Worm (Caenorhabditis elegans) whole organism, mixed stage, embryonic: Measurements from ENCODE around the gene cri-2.

Experiments
- M03D4.4 ChIP-seq: sonication (generic microtip); optimal IDR thresholded peaks from 2 replicates; lab custom pipeline; 2017; ENCODE audit warnings: mild to moderate bottlenecking, missing genetic modification characterization, missing compliant biosample characterization
- bed-3 ChIP-seq: fragments of 200-800 bp; sonication (Bioruptor generic); optimal IDR thresholded peaks from 3 replicates; lab custom pipeline; 2018; ENCODE audit warnings: mild to moderate bottlenecking, missing genetic modification characterization, moderate library complexity, missing compliant biosample characterization
- ceh-39 ChIP-seq: fragments of 150-350 bp; optimal IDR thresholded peaks from 2 replicates; lab custom pipeline; 2014; ENCODE audit warnings: missing biosample characterization, missing genetic modification characterization
- ceh-43 ChIP-seq: fragments of 200-800 bp; sonication (Bioruptor generic); optimal IDR thresholded peaks from 2 replicates; lab custom pipeline; 2018; ENCODE audit warnings: mild to moderate bottlenecking, missing genetic modification characterization, moderate library complexity, missing compliant biosample characterization
- ceh-83 ChIP-seq: fragments of 200-800 bp; sonication (Bioruptor generic); optimal IDR thresholded peaks from 2 replicates; lab custom pipeline; 2018; ENCODE audit warnings: mild to moderate bottlenecking, missing genetic modification characterization, missing compliant biosample characterization
- ces-1 ChIP-seq: fragments of 150-350 bp; optimal IDR thresholded peaks from 2 replicates; lab custom pipeline; 2014; ENCODE audit warnings: missing biosample characterization, missing genetic modification reagents, missing genetic modification characterization
- cnd-1 ChIP-seq: fragments of 200-800 bp; sonication (Bioruptor generic); optimal IDR thresholded peaks from 2 replicates; lab custom pipeline; 2018; ENCODE audit warnings: mild to moderate bottlenecking, missing genetic modification characterization, missing compliant biosample characterization
- drap-1 ChIP-seq: fragments of 200-800 bp; sonication (Bioruptor generic); optimal IDR thresholded peaks from 3 replicates; lab custom pipeline; 2018; ENCODE audit warnings: mild to moderate bottlenecking, missing genetic modification characterization, missing compliant biosample characterization
- elt-1 ChIP-seq: sonication (generic microtip); optimal IDR thresholded peaks from 2 replicates; lab custom pipeline; 2017; ENCODE audit warnings: missing genetic modification characterization, mild to moderate bottlenecking, missing compliant biosample characterization, antibody characterized with exemption, moderate library complexity, borderline replicate concordance; ENCODE audit not compliant: insufficient read depth
- elt-3 ChIP-seq: fragments of 150-350 bp; optimal IDR thresholded peaks from 2 replicates; lab custom pipeline; 2014; ENCODE audit warnings: missing biosample characterization, missing genetic modification characterization
- ham-2 ChIP-seq: fragments of 200-800 bp; sonication (Bioruptor generic); optimal IDR thresholded peaks from 2 replicates; lab custom pipeline; 2018; ENCODE audit warnings: mild to moderate bottlenecking, missing genetic modification characterization, missing compliant biosample characterization
- hlh-1 ChIP-seq: fragments of 150-350 bp; optimal IDR thresholded peaks from 2 replicates; lab custom pipeline; 2014; ENCODE audit warnings: missing biosample characterization, missing genetic modification reagents, missing genetic modification characterization
- lin-32 ChIP-seq: fragments of 200-800 bp; sonication (Bioruptor generic); optimal IDR thresholded peaks from 2 replicates; lab custom pipeline; 2018; ENCODE audit warnings: mild to moderate bottlenecking, missing genetic modification characterization, missing compliant biosample characterization
- lsy-2 ChIP-seq: fragments of 150-350 bp; optimal IDR thresholded peaks from 2 replicates; lab custom pipeline; 2014; ENCODE audit warnings: missing biosample characterization, missing genetic modification characterization
- mab-5 ChIP-seq: fragments of 150-350 bp; optimal IDR thresholded peaks from 2 replicates; lab custom pipeline; 2014; ENCODE audit warnings: missing biosample characterization, missing genetic modification characterization
- mep-1 ChIP-seq: fragments of 150-350 bp; optimal IDR thresholded peaks from 2 replicates; lab custom pipeline; 2017; ENCODE audit warnings: missing biosample characterization, missing genetic modification reagents, missing genetic modification characterization, inconsistent platforms
- mls-2 ChIP-seq: sonication (generic microtip); optimal IDR thresholded peaks from 2 replicates; lab custom pipeline; 2016; ENCODE audit warnings: mild to moderate bottlenecking, missing genetic modification characterization, moderate library complexity, missing compliant biosample characterization
- nhr-12 ChIP-seq: fragments of 150-350 bp; optimal IDR thresholded peaks from 2 replicates; lab custom pipeline; 2014; ENCODE audit warnings: missing biosample characterization, missing genetic modification characterization
- nhr-2 ChIP-seq: fragments of 150-350 bp; optimal IDR thresholded peaks from 2 replicates; lab custom pipeline; 2014; ENCODE audit warnings: missing biosample characterization, missing genetic modification characterization
- nhr-237 ChIP-seq: fragments of 150-350 bp; optimal IDR thresholded peaks from 2 replicates; lab custom pipeline; 2014; ENCODE audit warnings: missing biosample characterization, missing genetic modification characterization
- nhr-28 ChIP-seq: fragments of 150-350 bp; optimal IDR thresholded peaks from 2 replicates; lab custom pipeline; 2014; ENCODE audit warnings: missing biosample characterization, missing genetic modification characterization
- nhr-76 ChIP-seq: sonication (generic microtip); optimal IDR thresholded peaks from 2 replicates; lab custom pipeline; 2017; ENCODE audit warnings: missing biosample characterization, missing genetic modification characterization
- pha-4 ChIP-seq: fragments of 150-350 bp; optimal IDR thresholded peaks from 2 replicates; lab custom pipeline; 2018; ENCODE audit warnings: missing biosample characterization, missing genetic modification reagents, missing genetic modification characterization
- sem-2 ChIP-seq: fragments of 200-800 bp; sonication (Bioruptor generic); optimal IDR thresholded peaks from 2 replicates; lab custom pipeline; 2018; ENCODE audit warnings: mild to moderate bottlenecking, missing genetic modification characterization, missing compliant biosample characterization
- snpc-4 ChIP-seq: fragments of 150-350 bp; optimal IDR thresholded peaks from 2 replicates; lab custom pipeline; 2014; ENCODE audit warnings: missing biosample characterization, missing genetic modification characterization
- sptf-1 ChIP-seq: sonication (generic microtip); optimal IDR thresholded peaks from 2 replicates; lab custom pipeline; 2017; ENCODE audit warnings: mild to moderate bottlenecking, missing genetic modification characterization, moderate library complexity, missing compliant biosample characterization
- unc-120 ChIP-seq: sonication (generic microtip); optimal IDR thresholded peaks from 2 replicates; lab custom pipeline; 2017; ENCODE audit warnings: missing genetic modification characterization, missing compliant biosample characterization; ENCODE audit not compliant: poor library complexity, severe bottlenecking
- unc-39 ChIP-seq: fragments of 150-350 bp; optimal IDR thresholded peaks from 2 replicates; lab custom pipeline; 2014; ENCODE audit warnings: missing biosample characterization, missing genetic modification characterization
- unc-62 ChIP-seq: fragments of 150-350 bp; optimal IDR thresholded peaks from 2 replicates; lab custom pipeline; 2014; ENCODE audit warnings: missing biosample characterization, missing genetic modification reagents, missing genetic modification characterization
- zip-8 ChIP-seq: fragments of 150-350 bp; optimal IDR thresholded peaks from 2 replicates; lab custom pipeline; 2014; ENCODE audit warnings: missing biosample characterization, missing genetic modification characterization
- ztf-11 ChIP-seq: fragments of 150-350 bp; optimal IDR thresholded peaks from 2 replicates; lab custom pipeline; 2014; ENCODE audit warnings: missing biosample characterization, missing genetic modification characterization

Gene cri-2

DNA sequence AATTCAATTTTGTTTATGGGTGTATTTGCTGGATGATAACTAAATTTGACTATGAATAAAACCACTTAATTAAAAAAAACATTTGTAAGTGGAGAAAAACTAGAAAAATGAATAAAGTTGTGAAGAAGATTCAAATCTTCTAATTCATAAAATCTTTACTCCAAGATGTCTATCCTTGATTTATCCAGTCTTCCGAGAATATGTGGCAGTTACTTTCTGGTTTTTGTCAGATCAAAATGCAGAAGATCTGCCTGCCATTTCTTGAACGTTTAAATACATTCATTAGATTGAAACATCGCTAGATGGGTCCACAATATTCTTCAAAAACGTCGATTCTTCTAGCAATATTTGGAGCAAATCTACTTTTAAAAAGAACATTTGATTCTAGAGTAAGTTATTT lies 15.9 kb upstream of the cri-2 start, which contains the start of gene F20D6.2:
F20D6.2 (plus strand) TSS at position 301 of the 400 bp plus-strand sequence.
- TF ChIP-seq unc-39 (no peak), nhr-237 (tag; lab: Kevin White, UChicago) (no peak), ceh-43 (no peak), sptf-1 (no peak), snpc-4 (tag; lab: Kevin White, UChicago) (no peak), mls-2 (tag; lab: Kevin White, UChicago) (no peak), bed-3 (no peak), pha-4 (tag; lab: Kevin White, UChicago) (no peak), cnd-1 (no peak)

DNA sequence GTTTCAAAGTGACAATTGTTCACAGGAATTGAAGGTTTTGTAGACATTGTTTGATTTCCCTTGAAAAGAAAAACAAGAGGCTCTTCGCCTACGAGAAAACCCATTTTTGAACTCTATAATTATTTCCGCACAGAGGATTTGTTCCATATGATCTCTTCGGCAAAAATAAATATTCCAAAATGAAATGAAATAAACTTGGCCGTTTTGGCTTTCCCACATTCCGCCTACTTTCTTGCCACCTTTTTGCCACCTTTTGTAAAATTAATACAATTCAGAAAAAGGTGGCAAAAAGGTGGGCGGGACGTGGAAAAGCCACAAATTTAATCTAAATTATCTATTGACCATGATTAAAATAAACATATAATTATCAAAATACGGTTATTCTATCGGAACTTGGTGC lies 13.2 kb upstream of the cri-2 start, which contains the start of gene F20D6.15:
F20D6.15 (minus strand) TSS at position 47 of the 400 bp plus-strand sequence.
- TF ChIP-seq sptf-1 (no peak), ceh-43 (no peak), ceh-39 (tag; lab: Kevin White, UChicago) (no peak), ztf-11 (tag; lab: Kevin White, UChicago) (no peak), nhr-76 (tag; lab: Kevin White, UChicago) (no peak), nhr-12 (tag; lab: Kevin White, UChicago) (no peak), ceh-83 (no peak), nhr-237 (tag; lab: Kevin White, UChicago) (no peak), elt-1 (no peak), mls-2 (tag; lab: Kevin White, UChicago) (no peak), zip-8 (tag; lab: Kevin White, UChicago) (no peak), mab-5 (tag; lab: Kevin White, UChicago) (no peak)

DNA sequence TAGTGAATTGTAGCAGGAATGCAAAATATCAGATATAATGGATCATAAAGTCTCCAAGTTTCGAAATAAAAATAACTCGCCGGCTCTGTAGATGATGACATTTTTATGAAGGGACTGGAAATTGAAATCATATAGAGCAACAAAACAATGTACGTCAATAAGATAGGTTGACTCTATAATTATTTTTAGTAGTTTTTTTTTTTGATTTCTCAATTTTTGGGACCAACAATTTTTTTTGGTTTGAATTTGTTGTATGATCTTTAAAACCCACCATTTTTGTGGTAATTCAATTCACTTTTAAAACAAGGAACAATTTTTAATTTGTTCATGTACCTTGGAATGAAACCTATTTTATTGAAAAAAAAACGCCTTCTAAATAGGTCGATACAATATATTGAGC lies 11.6 kb upstream of the cri-2 start, which contains the start of gene F20D6.12:
F20D6.12 (minus strand) TSS at position 101 of the 400 bp plus-strand sequence.
- TF ChIP-seq unc-120 (tag; lab: Kevin White, UChicago) (no peak), zip-8 (tag; lab: Kevin White, UChicago) (no peak), nhr-28 (tag; lab: Kevin White, UChicago) (no peak), sem-2 (no peak), ces-1 (GFP tag; lab: Kevin White, UChicago) (no peak), nhr-2 (tag; lab: Kevin White, UChicago) (no peak), ham-2 (GFP tag; lab: Kevin White, UChicago) (no peak), ceh-83 (no peak), drap-1 (GFP tag; lab: Kevin White, UChicago) (no peak), lin-32 (no peak), lsy-2 (tag; lab: Kevin White, UChicago) (no peak), elt-3 (tag; lab: Kevin White, UChicago) (no peak), nhr-237 (tag; lab: Kevin White, UChicago) (no peak), mls-2 (tag; lab: Kevin White, UChicago) (no peak), elt-1 (no peak), M03D4.4 (tag; lab: Kevin White, UChicago) (no peak), ceh-39 (tag; lab: Kevin White, UChicago) (no peak)

DNA sequence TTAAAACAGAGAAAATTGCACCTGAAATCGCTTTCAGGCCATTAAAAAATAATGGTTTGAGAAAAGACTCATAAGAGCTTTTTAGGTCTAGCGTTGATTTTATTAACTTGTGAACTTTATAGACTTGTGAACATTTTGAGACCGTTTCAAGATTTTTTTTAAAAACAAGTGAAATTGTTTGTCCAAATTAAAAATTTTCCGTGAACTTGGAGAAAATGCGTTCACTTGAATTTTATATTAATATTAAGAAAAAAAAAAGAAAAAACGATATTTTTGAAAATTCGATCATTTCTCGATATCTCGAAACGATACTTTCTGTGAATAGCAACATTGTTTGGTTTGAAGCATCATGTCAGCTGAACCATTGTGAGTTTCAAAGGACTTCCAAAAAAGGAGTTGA lies 11.2 kb upstream of the cri-2 start, which contains the start of gene F20D6.1:
F20D6.1 (plus strand) TSS at position 301 of the 400 bp plus-strand sequence.
- no peak for TF ChIP-seq unc-62 (GFP tag; lab: Kevin White, UChicago)
- TF ChIP-seq drap-1 (GFP tag; lab: Kevin White, UChicago), result no peak
- no peak for TF ChIP-seq ham-2 (GFP tag; lab: Kevin White, UChicago)
- no peak for TF ChIP-seq cnd-1
- TF ChIP-seq unc-39, result no peak
- TF ChIP-seq mep-1 (tag; lab: Kevin White, UChicago), result no peak
- TF ChIP-seq ztf-11 (tag; lab: Kevin White, UChicago), result no peak
- TF ChIP-seq elt-1, result no peak
- no peak for TF ChIP-seq snpc-4 (tag; lab: Kevin White, UChicago)
- no peak for TF ChIP-seq ces-1 (GFP tag; lab: Kevin White, UChicago)
- no peak for TF ChIP-seq zip-8 (tag; lab: Kevin White, UChicago)
- TF ChIP-seq mab-5 (tag; lab: Kevin White, UChicago), result no peak
- TF ChIP-seq ceh-43, result no peak

DNA sequence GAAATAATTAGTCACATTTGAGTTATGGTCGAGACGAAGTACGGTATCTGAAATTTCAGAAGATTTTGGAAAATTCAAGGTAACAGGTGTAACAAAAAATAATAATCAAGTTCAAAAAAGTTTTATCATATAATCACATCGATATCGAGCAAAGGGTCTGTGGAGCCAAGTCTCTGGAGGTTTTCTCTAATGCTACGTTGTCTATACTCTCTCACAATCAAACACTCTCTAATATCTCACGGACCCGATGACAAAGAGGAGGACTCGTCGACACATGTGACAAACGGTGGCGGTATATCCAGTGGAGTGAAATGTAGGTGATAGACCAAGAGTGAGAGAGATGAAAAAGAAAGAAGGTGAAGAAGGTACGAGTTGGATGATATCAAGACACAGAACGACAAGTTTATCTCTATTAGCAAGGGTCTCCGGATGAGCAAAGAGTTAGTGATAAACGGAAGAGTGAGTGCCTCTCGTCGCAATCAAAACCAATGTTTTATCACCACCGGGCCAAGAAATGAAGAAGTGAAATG lies 5.7 kb upstream of the cri-2 start, which contains the start of gene F20D6.10:
F20D6.10 (minus strand) TSS at position 51 of the 530 bp plus-strand sequence.
- peak; percentile 77 for TF ChIP-seq unc-62 (GFP tag; lab: Kevin White, UChicago)
- TF ChIP-seq cnd-1, result no peak
- peak; percentile 91 for TF ChIP-seq hlh-1 (tag; lab: Kevin White, UChicago)
- TF ChIP-seq unc-120 (tag; lab: Kevin White, UChicago), result peak; percentile 62
